Worm (Caenorhabditis elegans): Measurements from ENCODE around the gene apc-2.

The apc-2 gene

ce11 chrIII:8125234-8125633 lies 44.8 kb downstream of the apc-2 start (continued):
- TF ChIP-seq nhr-120 (GFP tag; IDR thresholded peaks at IDR 0.05) (no peak), lsy-27 (tag; optimal IDR thresholded peaks at IDR 0.05; ENCODE audit: borderline replicate concordance, insufficient read depth) (no peak), Y53G8AR.9 (GFP tag; conservative IDR thresholded peaks at IDR 0.05) (no peak)

DNA sequence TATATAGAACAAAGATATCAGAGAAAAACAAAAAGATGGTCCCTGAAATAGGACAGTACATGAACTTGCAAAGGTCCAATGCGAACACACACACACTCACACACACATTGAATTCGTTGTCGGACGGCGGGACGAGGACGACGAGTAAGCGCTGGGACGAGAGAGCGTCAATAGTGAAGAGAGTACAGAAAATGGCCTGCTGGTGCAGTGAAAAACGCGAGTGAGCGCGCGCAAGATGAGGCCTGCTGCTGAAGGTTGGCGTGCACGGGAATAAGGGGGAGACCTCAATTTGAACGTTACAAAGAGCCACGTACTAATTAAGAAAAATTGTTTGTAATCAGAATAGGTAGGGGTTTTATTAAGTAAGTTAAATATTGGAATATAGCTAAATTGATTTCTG lies 46.5 kb downstream of the apc-2 start:
- no peak for TF ChIP-seq Y95B8A.8 (GFP tag; IDR thresholded peaks at IDR 0.05)
- 0 out of 2 replicates have a peak, but pooled peaks have one; percentile 24 for TF ChIP-seq K11D2.4 (GFP tag; IDR thresholded peaks at IDR 0.05)
- TF ChIP-seq hrde-1 (tag; optimal IDR thresholded peaks at IDR 0.05; ENCODE audit: borderline replicate concordance): no peak
- TF ChIP-seq T26A5.8 (tag; optimal IDR thresholded peaks at IDR 0.05): no peak
- TF ChIP-seq him-1 (tag; optimal IDR thresholded peaks at IDR 0.05): peak; percentile 37
- no peak for TF ChIP-seq lin-40 (tag; optimal IDR thresholded peaks at IDR 0.05)
- TF ChIP-seq somi-1 (GFP tag; optimal IDR thresholded peaks at IDR 0.05): no peak
- TF ChIP-seq attf-3 (GFP tag; conservative IDR thresholded peaks at IDR 0.05): no peak
- TF ChIP-seq attf-5 (GFP tag; optimal IDR thresholded peaks at IDR 0.05): peak; percentile 25
- no peak for TF ChIP-seq D2030.7 (GFP tag; IDR thresholded peaks at IDR 0.05)
- TF ChIP-seq nhr-80 (tag; optimal IDR thresholded peaks at IDR 0.05): peak; percentile 49
- TF ChIP-seq zfh-2 (GFP tag; conservative IDR thresholded peaks at IDR 0.05): peak; percentile 77
- no peak for TF ChIP-seq ccch-3 (GFP tag; optimal IDR thresholded peaks at IDR 0.05)
- TF ChIP-seq hlh-26 (GFP tag; conservative IDR thresholded peaks at IDR 0.05): no peak
- TF ChIP-seq cebp-1 (GFP tag; IDR thresholded peaks at IDR 0.05): no peak
- peak; percentile 18 for TF ChIP-seq cebp-1 (tag; optimal IDR thresholded peaks at IDR 0.05)
- TF ChIP-seq F10E7.11 (tag; optimal IDR thresholded peaks at IDR 0.05): no peak
- no peak for TF ChIP-seq F55B11.4 (tag; optimal IDR thresholded peaks at IDR 0.05; ENCODE audit: borderline replicate concordance, insufficient read depth)
- peak; percentile 68; the same call in 1 of the 2 replicates for TF ChIP-seq hmg-1.2 (GFP tag; IDR thresholded peaks at IDR 0.05)
- no peak for TF ChIP-seq ekl-4 (GFP tag; IDR thresholded peaks at IDR 0.05)

ce11 chrIII:8129195-8129594 lies 48.8 kb downstream of the apc-2 start:
- peak; percentile 74; the same call in 1 of the 2 replicates for TF ChIP-seq madf-3 (GFP tag; IDR thresholded peaks at IDR 0.05)
- TF ChIP-seq hsf-1 (GFP tag; IDR thresholded peaks at IDR 0.05): peak; percentile 74
- 0 out of 2 replicates have a peak, but pooled peaks have one; percentile 9 for TF ChIP-seq madf-8 (GFP tag; conservative IDR thresholded peaks at IDR 0.05)
- TF ChIP-seq ceh-58 (GFP tag; IDR thresholded peaks at IDR 0.05): 0 out of 2 replicates have a peak, but pooled peaks have one; percentile 67
- TF ChIP-seq C17E4.6 (GFP tag; IDR thresholded peaks at IDR 0.05): peak; percentile 31; the same call in 1 of the 2 replicates
- TF ChIP-seq athp-1 (tag; optimal IDR thresholded peaks at IDR 0.05): peak; percentile 56
- TF ChIP-seq akir-1 (GFP tag; optimal IDR thresholded peaks at IDR 0.05): no peak
- peak; percentile 58; the same call in 1 of the 2 replicates for TF ChIP-seq lin-26 (GFP tag; IDR thresholded peaks at IDR 0.05)
- no peak for TF ChIP-seq aptf-3 (GFP tag; IDR thresholded peaks at IDR 0.05)
- peak in 1 of 2 experiments; percentile 5 for TF ChIP-seq rec-8 (tag; optimal IDR thresholded peaks at IDR 0.05)
- peak; percentile 83 for TF ChIP-seq hrde-1 (tag; optimal IDR thresholded peaks at IDR 0.05; ENCODE audit: borderline replicate concordance)
- peak; percentile 39 for TF ChIP-seq tlf-1 (GFP tag; optimal IDR thresholded peaks at IDR 0.05)
- peak; percentile 4 for TF ChIP-seq snpc-3.4 (tag; optimal IDR thresholded peaks at IDR 0.05)
- TF ChIP-seq F39B2.1 (GFP tag; IDR thresholded peaks at IDR 0.05): peak; percentile 78; the same call in 1 of the 2 replicates
- peak; percentile 79 for TF ChIP-seq ekl-4 (GFP tag; IDR thresholded peaks at IDR 0.05)
- no peak for TF ChIP-seq atf-7 (tag; optimal IDR thresholded peaks at IDR 0.05)
- TF ChIP-seq him-1 (tag; optimal IDR thresholded peaks at IDR 0.05): peak; percentile 67
- no peak for TF ChIP-seq B0019.2 (GFP tag; conservative IDR thresholded peaks at IDR 0.05)
- peak; percentile 68; the same call in 1 of the 2 replicates for TF ChIP-seq rcor-1 (GFP tag; IDR thresholded peaks at IDR 0.05)
- no peak for TF ChIP-seq ceh-91 (GFP tag; IDR thresholded peaks at IDR 0.05)
- TF ChIP-seq D2030.7 (GFP tag; IDR thresholded peaks at IDR 0.05): peak; percentile 34; the same call in 1 of the 2 replicates
- TF ChIP-seq ztf-22 (GFP tag; optimal IDR thresholded peaks at IDR 0.05): no peak
- TF ChIP-seq snpc-4 (GFP tag; optimal IDR thresholded peaks at IDR 0.05): no peak
- TF ChIP-seq snpc-4 (tag; optimal IDR thresholded peaks at IDR 0.05): peak in 2 of 4 experiments; percentile 8 to 29
- TF ChIP-seq hmg-20 (GFP tag; IDR thresholded peaks at IDR 0.05): 0 out of 2 replicates have a peak, but pooled peaks have one; percentile 18
- TF ChIP-seq hmg-1.2 (GFP tag; IDR thresholded peaks at IDR 0.05): no peak; the same call in 1 of the 2 replicates
- no peak for TF ChIP-seq lsl-1 (GFP tag; optimal IDR thresholded peaks at IDR 0.05)
